Worm (Caenorhabditis elegans) whole organism, L4 larva: ENCODE data around the gene fbxa-163.

Experiments
- ceh-82 ChIP-seq: sonication (generic microtip); optimal IDR thresholded peaks from 2 replicates; lab custom pipeline; 2017; ENCODE audit warnings: missing biosample characterization, missing genetic modification characterization
- ces-1 ChIP-seq: fragments of 150-350 bp; sonication (generic microtip); optimal IDR thresholded peaks from 4 replicates; lab custom pipeline; 2014; ENCODE audit warnings: missing biosample characterization, missing genetic modification reagents, missing genetic modification characterization
- egl-43 ChIP-seq: fragments of 200-800 bp; sonication (Bioruptor generic); IDR thresholded peaks from 2 replicates; pipeline ENCODE4 v1.3.6; 2022; ENCODE audit warnings: missing genetic modification reagents, missing genetic modification characterization, missing compliant biosample characterization
- lin-39 ChIP-seq: fragments of 150-350 bp; optimal IDR thresholded peaks from 2 replicates; lab custom pipeline; 2014; ENCODE audit warnings: missing biosample characterization, missing genetic modification reagents, missing genetic modification characterization
- nhr-28 ChIP-seq: fragments of 150-350 bp; optimal IDR thresholded peaks from 2 replicates; lab custom pipeline; 2014; ENCODE audit warnings: missing biosample characterization, missing genetic modification characterization
- snpc-4 ChIP-seq: fragments of 150-350 bp; optimal IDR thresholded peaks from 2 replicates; lab custom pipeline; 2014; ENCODE audit warnings: missing biosample characterization, missing genetic modification characterization
- unc-39 ChIP-seq: sonication (generic microtip); optimal IDR thresholded peaks from 2 replicates; lab custom pipeline; 2017; ENCODE audit warnings: missing biosample characterization, missing genetic modification characterization
- ztf-11 ChIP-seq: fragments of 150-350 bp; optimal IDR thresholded peaks from 2 replicates; lab custom pipeline; 2014; ENCODE audit warnings: missing biosample characterization, missing genetic modification characterization

DNA sequence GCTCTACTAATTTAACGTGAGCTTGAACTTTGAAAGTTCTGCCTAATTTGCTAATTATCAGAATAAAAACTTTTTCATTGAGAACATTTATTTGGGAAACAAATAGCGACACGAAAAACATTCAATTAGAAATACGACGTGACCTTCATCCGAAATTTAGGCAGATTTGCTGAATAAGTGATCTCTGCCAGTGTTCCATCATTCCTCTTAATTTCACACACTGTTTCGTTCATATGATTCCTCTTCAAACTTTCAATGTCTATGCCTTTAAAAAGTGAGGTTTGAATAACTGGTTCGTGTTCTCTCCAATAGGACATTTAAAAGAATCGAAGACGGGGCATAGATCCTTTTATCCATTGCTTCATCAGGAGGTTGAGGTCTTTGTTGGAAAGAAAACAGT is 40.0 kb upstream of the fbxa-163 start, which contains the start of gene fbxb-20:
- no peak for TF ChIP-seq snpc-4 (tag; lab: Kevin White, UChicago)
- no peak for TF ChIP-seq ztf-11
- TF ChIP-seq lin-39 (tag; lab: Kevin White, UChicago), result no peak
- TF ChIP-seq nhr-28 (tag; lab: Kevin White, UChicago), result no peak
- TF ChIP-seq egl-43 (GFP tag; lab: Robert Waterston, UW), result no peak
- TF ChIP-seq unc-39 (tag; lab: Kevin White, UChicago), result no peak
- TF ChIP-seq ceh-82 (tag; lab: Kevin White, UChicago), result no peak
- TF ChIP-seq ces-1, result no peak
